Fruit fly (Drosophila melanogaster) whole organism, adult: ENCODE results near the gene CG9676.

Source experiments
- CG11617 ChIP-seq: fragments of 200-800 bp; sonication (Bioruptor generic); optimal IDR thresholded peaks from 2 replicates; lab custom pipeline; 2017; ENCODE audit warnings: mild to moderate bottlenecking, missing biosample characterization, missing genetic modification reagents, missing genetic modification characterization
- CG33017 ChIP-seq: fragments of 200-800 bp; sonication (Bioruptor generic); optimal IDR thresholded peaks from 2 replicates; lab custom pipeline; 2018; ENCODE audit warnings: missing biosample characterization, mild to moderate bottlenecking, missing genetic modification characterization, moderate library complexity
- CG5204 ChIP-seq: fragments of 200-800 bp; sonication (Bioruptor generic); optimal IDR thresholded peaks from 2 replicates; lab custom pipeline; 2016; ENCODE audit warnings: missing biosample characterization, missing genetic modification characterization
- CG7101 ChIP-seq: fragments of 200-800 bp; sonication (Bioruptor generic); optimal IDR thresholded peaks from 2 replicates; lab custom pipeline; 2018; ENCODE audit warnings: missing biosample characterization, mild to moderate bottlenecking, missing genetic modification characterization, moderate library complexity
- Crg-1 ChIP-seq: fragments of 200-800 bp; sonication (Bioruptor generic); optimal IDR thresholded peaks from 2 replicates; lab custom pipeline; 2016; ENCODE audit warnings: missing biosample characterization, missing genetic modification characterization
- bab1 ChIP-seq: fragments of 200-800 bp; sonication (Bioruptor generic); optimal IDR thresholded peaks from 3 replicates; lab custom pipeline; 2019; ENCODE audit warnings: missing biosample characterization, mild to moderate bottlenecking, missing genetic modification characterization, moderate library complexity
- cic ChIP-seq: fragments of 200-800 bp; sonication (Bioruptor generic); optimal IDR thresholded peaks from 2 replicates; lab custom pipeline; 2017; ENCODE audit warnings: missing biosample characterization, mild to moderate bottlenecking, missing genetic modification characterization, moderate library complexity
- kay ChIP-seq: fragments of 200-800 bp; sonication (Bioruptor generic); peaks from one replicate; lab custom pipeline; 2016; ENCODE audit warnings: missing biosample characterization, missing genetic modification characterization, borderline replicate concordance
- ovo ChIP-seq: fragments of 200-800 bp; sonication (Bioruptor generic); optimal IDR thresholded peaks from 2 replicates; lab custom pipeline; 2016; ENCODE audit warnings: missing biosample characterization, missing genetic modification characterization
- pad ChIP-seq: fragments of 200-800 bp; sonication (Bioruptor generic); optimal IDR thresholded peaks from 3 replicates; lab custom pipeline; 2017; ENCODE audit warnings: missing biosample characterization, missing genetic modification characterization, mild to moderate bottlenecking, moderate library complexity, missing genetic modification reagents

dm6 chrX:16695658-16696181 lies 4.2 kb downstream of the CG9676 start, which contains the start of gene CG4678:
- TF ChIP-seq CG7101 (tag; lab: Kevin White, UChicago): no peak
- TF ChIP-seq CG5204 (GFP tag; lab: Kevin White, UChicago): no peak
- no peak for TF ChIP-seq Crg-1 (GFP tag; lab: Kevin White, UChicago)
- TF ChIP-seq CG11617 (GFP tag; lab: Kevin White, UChicago): no peak
- TF ChIP-seq kay: no peak
- TF ChIP-seq bab1 (GFP tag; lab: Kevin White, UChicago): peak; percentile 9
- TF ChIP-seq pad (GFP tag; lab: Kevin White, UChicago): no peak
- TF ChIP-seq cic (GFP tag; lab: Kevin White, UChicago): no peak
- TF ChIP-seq CG33017 (tag; lab: Kevin White, UChicago): no peak
- no peak for TF ChIP-seq ovo
